Comparison of ENCODE assay signal across 1 worm cellular context in the genomic region with DNA sequence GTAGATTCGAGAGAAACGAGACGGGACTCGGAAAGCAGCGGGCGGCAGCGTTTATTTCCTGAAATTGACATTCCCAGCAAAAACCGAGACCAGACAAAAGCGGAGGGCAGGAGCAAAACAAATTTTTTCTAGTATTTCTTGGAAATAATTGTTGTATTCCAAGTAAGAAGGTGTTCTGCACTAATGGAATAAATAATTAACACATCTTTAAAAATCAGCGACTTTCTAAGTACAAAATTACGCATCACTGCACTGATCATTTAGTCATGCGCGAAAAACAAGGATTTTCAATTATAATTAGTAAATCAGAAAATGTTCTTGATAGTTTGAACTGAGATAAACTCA.
A peak's percentile ranks its signal among the peaks of the same experiment; 100 is the strongest.
TF ChIP-seq lines count a peak whose summit lies in the region.

No protein-coding gene starts in this region.

TF ChIP-seq in whole organism, L1 larva, 84 proteins besides CTCF, POLR2A, EP300 and RAD21 (continued from another document):
- TF ChIP-seq aha-1 (tag; optimal IDR thresholded peaks at IDR 0.05; lab: Kevin White, UChicago) (no peak), fkh-8 (tag; optimal IDR thresholded peaks at IDR 0.05; lab: Kevin White, UChicago) (peak; percentile 90), hlh-4 (tag; optimal IDR thresholded peaks at IDR 0.05; lab: Kevin White, UChicago) (peak; percentile 71), ceh-88 (GFP tag; IDR thresholded peaks at IDR 0.05; lab: Robert Waterston, UW) (no peak), ces-1 (GFP tag; optimal IDR thresholded peaks at IDR 0.05; lab: Kevin White, UChicago) (no peak), egl-27 (tag; optimal IDR thresholded peaks at IDR 0.05; lab: Kevin White, UChicago) (no peak), nhr-20 (tag; optimal IDR thresholded peaks at IDR 0.05; lab: Kevin White, UChicago) (peak; percentile 29), pax-3 (tag; optimal IDR thresholded peaks at IDR 0.05; lab: Kevin White, UChicago) (no peak), nhr-47 (tag; optimal IDR thresholded peaks at IDR 0.05; lab: Kevin White, UChicago) (peak; percentile 75), blmp-1 (tag; optimal IDR thresholded peaks at IDR 0.05; lab: Kevin White, UChicago) (no peak), nhr-85 (tag; lab: Kevin White, UChicago) (peak; percentile 53), fos-1 (tag; optimal IDR thresholded peaks at IDR 0.05; lab: Kevin White, UChicago) (no peak), lin-14 (GFP tag; optimal IDR thresholded peaks at IDR 0.05; lab: Kevin White, UChicago) (peak; percentile 36), tlp-1 (tag; optimal IDR thresholded peaks at IDR 0.05; lab: Kevin White, UChicago) (no peak)
TF ChIP-seq in whole organism, L1 larva: peak in this region for 11.
